Worm (Caenorhabditis elegans) whole organism, L1 larva: ENCODE measurements around the gene golg-2.

Source experiments
- C04F5.9 ChIP-seq: sonication (generic microtip); optimal IDR thresholded peaks from 2 replicates; lab custom pipeline; 2016; ENCODE audit warnings: missing genetic modification characterization, missing compliant biosample characterization
- C34B4.2 ChIP-seq: sonication (generic microtip); optimal IDR thresholded peaks from 2 replicates; lab custom pipeline; 2017; ENCODE audit warnings: mild to moderate bottlenecking, missing genetic modification characterization, missing compliant biosample characterization
- Y116A8C.19 ChIP-seq: sonication (generic microtip); optimal IDR thresholded peaks from 2 replicates; lab custom pipeline; 2016; ENCODE audit warnings: missing compliant biosample characterization, missing genetic modification characterization, borderline replicate concordance
- aha-1 ChIP-seq: fragments of 150-350 bp; optimal IDR thresholded peaks from 2 replicates; lab custom pipeline; 2014; ENCODE audit warnings: missing biosample characterization, missing genetic modification characterization
- alr-1 ChIP-seq: fragments of 200-800 bp; sonication (Bioruptor generic); optimal IDR thresholded peaks from 2 replicates; lab custom pipeline; 2018; ENCODE audit warnings: borderline replicate concordance, mild to moderate bottlenecking, missing genetic modification characterization, missing compliant biosample characterization
- ama-1 ChIP-seq: fragments of 150-350 bp; optimal IDR thresholded peaks from 2 replicates; lab custom pipeline; 2014
- blmp-1 ChIP-seq: fragments of 150-350 bp; optimal IDR thresholded peaks from 2 replicates; lab custom pipeline; 2014; ENCODE audit warnings: missing biosample characterization, missing genetic modification characterization
- ceh-63 ChIP-seq: fragments of 200-800 bp; sonication (Bioruptor generic); optimal IDR thresholded peaks from 2 replicates; lab custom pipeline; 2018; ENCODE audit warnings: mild to moderate bottlenecking, missing genetic modification characterization, missing compliant biosample characterization
- ceh-82 ChIP-seq, 3 experiments: fragments of 150-350 bp in 1 of 3; sonication (generic microtip) in 2 of 3; optimal IDR thresholded peaks; 2 replicates each; lab custom pipeline; 2014 to 2017; ENCODE audit warnings: missing biosample characterization in 3 of 3, missing genetic modification characterization in 3 of 3
- ceh-88 ChIP-seq: fragments of 200-800 bp; sonication (Bioruptor generic); IDR thresholded peaks from 2 replicates; pipeline ENCODE4 v1.3.6; 2022; ENCODE audit warnings: missing genetic modification characterization, missing compliant biosample characterization
- ceh-90 ChIP-seq: sonication (generic microtip); optimal IDR thresholded peaks from 2 replicates; lab custom pipeline; 2016; ENCODE audit warnings: missing genetic modification characterization, missing compliant biosample characterization
- ces-1 ChIP-seq: fragments of 150-350 bp; optimal IDR thresholded peaks from 2 replicates; lab custom pipeline; 2014; ENCODE audit warnings: missing biosample characterization, missing genetic modification reagents, missing genetic modification characterization
- dsc-1 ChIP-seq: sonication (generic microtip); optimal IDR thresholded peaks from 2 replicates; lab custom pipeline; 2016; ENCODE audit warnings: mild to moderate bottlenecking, missing genetic modification characterization, missing compliant biosample characterization
- efl-1 ChIP-seq, 4 experiments: fragments of 150-350 bp; optimal IDR thresholded peaks in 3 of 4; peaks in 1 of 4; 1 replicate in 1 of 4; 2 replicates in 3 of 4; lab custom pipeline; 2014; ENCODE audit warnings: missing biosample characterization in 2 of 4, missing genetic modification characterization in 2 of 4, missing genetic modification reagents in 2 of 4
- efl-3 ChIP-seq: fragments of 200-800 bp; sonication (Bioruptor generic); optimal IDR thresholded peaks from 2 replicates; lab custom pipeline; 2018; ENCODE audit warnings: mild to moderate bottlenecking, missing genetic modification characterization, missing compliant biosample characterization
- egl-13 ChIP-seq: sonication (generic microtip); optimal IDR thresholded peaks from 2 replicates; lab custom pipeline; 2016; ENCODE audit warnings: missing genotype, missing genetic modification reagents, missing genetic modification characterization, missing compliant biosample characterization
- elt-3 ChIP-seq, 6 experiments: fragments of 150-350 bp in 1 of 6; sonication (generic microtip); optimal IDR thresholded peaks; 2 replicates each; lab custom pipeline; 2017 to 2018; ENCODE audit warnings: missing biosample characterization in 6 of 6, missing genetic modification characterization in 6 of 6, inconsistent platforms in 1 of 6
- ets-5 ChIP-seq: fragments of 200-800 bp; sonication (Bioruptor generic); IDR thresholded peaks from 2 replicates; pipeline ENCODE4 v1.3.6; 2022; ENCODE audit warnings: missing genetic modification characterization, missing compliant biosample characterization
- fkh-8 ChIP-seq: sonication (generic microtip); optimal IDR thresholded peaks from 2 replicates; lab custom pipeline; 2016; ENCODE audit warnings: mild to moderate bottlenecking, missing genetic modification characterization, missing compliant biosample characterization
- grh-1 ChIP-seq: fragments of 200-800 bp; sonication (Bioruptor generic); IDR thresholded peaks from 2 replicates; pipeline ENCODE4 v1.3.6; 2022; ENCODE audit warnings: missing genetic modification reagents, missing genetic modification characterization, missing compliant biosample characterization
- hlh-4 ChIP-seq: sonication (generic microtip); optimal IDR thresholded peaks from 2 replicates; lab custom pipeline; 2016; ENCODE audit warnings: mild to moderate bottlenecking, missing genetic modification characterization, missing compliant biosample characterization
- hpl-2 ChIP-seq: fragments of 150-350 bp; optimal IDR thresholded peaks from 2 replicates; lab custom pipeline; 2014; ENCODE audit warnings: missing biosample characterization, missing genetic modification reagents, missing genetic modification characterization
- lin-13 ChIP-seq: fragments of 150-350 bp; optimal IDR thresholded peaks from 2 replicates; lab custom pipeline; 2014; ENCODE audit warnings: missing biosample characterization, missing genetic modification reagents, missing genetic modification characterization
- lin-14 ChIP-seq: fragments of 200-800 bp; sonication (Bioruptor generic); optimal IDR thresholded peaks from 2 replicates; lab custom pipeline; 2018; ENCODE audit warnings: mild to moderate bottlenecking, missing genetic modification characterization, moderate library complexity, missing compliant biosample characterization
- lir-3 ChIP-seq: sonication (generic microtip); optimal IDR thresholded peaks from 2 replicates; lab custom pipeline; 2016; ENCODE audit warnings: mild to moderate bottlenecking, missing genetic modification characterization, moderate library complexity, missing compliant biosample characterization; ENCODE audit not compliant: poor library complexity
- mab-9 ChIP-seq: fragments of 200-800 bp; sonication (Bioruptor generic); IDR thresholded peaks from 2 replicates; pipeline ENCODE4 v1.3.6; 2022; ENCODE audit warnings: missing genetic modification reagents, missing genetic modification characterization, missing compliant biosample characterization
- mef-2 ChIP-seq: fragments of 150-350 bp; optimal IDR thresholded peaks from 2 replicates; lab custom pipeline; 2014; ENCODE audit warnings: missing biosample characterization, missing genetic modification characterization
- nhr-11 ChIP-seq: fragments of 150-350 bp; optimal IDR thresholded peaks from 2 replicates; lab custom pipeline; 2014; ENCODE audit warnings: missing biosample characterization, missing genetic modification characterization
- nhr-12 ChIP-seq: sonication (generic microtip); optimal IDR thresholded peaks from 2 replicates; lab custom pipeline; 2017; ENCODE audit warnings: missing biosample characterization, missing genetic modification characterization
- nhr-19 ChIP-seq: fragments of 200-800 bp; sonication (Bioruptor generic); conservative IDR thresholded peaks from 2 replicates; pipeline ENCODE4 v1.3.6; 2022; ENCODE audit warnings: missing genetic modification characterization, missing compliant biosample characterization
- nhr-28 ChIP-seq: fragments of 150-350 bp; optimal IDR thresholded peaks from 2 replicates; lab custom pipeline; 2014; ENCODE audit warnings: missing biosample characterization, missing genetic modification characterization
- nhr-47 ChIP-seq: sonication (generic microtip); optimal IDR thresholded peaks from 2 replicates; lab custom pipeline; 2016; ENCODE audit warnings: mild to moderate bottlenecking, missing genetic modification characterization, moderate library complexity, missing compliant biosample characterization
- nhr-71 ChIP-seq: sonication (generic microtip); optimal IDR thresholded peaks from 2 replicates; lab custom pipeline; 2016; ENCODE audit warnings: mild to moderate bottlenecking, missing genetic modification characterization, moderate library complexity, missing compliant biosample characterization
- nhr-77 ChIP-seq: fragments of 150-350 bp; optimal IDR thresholded peaks from 2 replicates; lab custom pipeline; 2014; ENCODE audit warnings: missing biosample characterization, missing genetic modification characterization
- nhr-85 ChIP-seq: sonication (generic microtip); peaks from one replicate; lab custom pipeline; 2016; ENCODE audit warnings: missing genetic modification characterization, inconsistent platforms, missing compliant biosample characterization
- nhr-90 ChIP-seq: sonication (generic microtip); optimal IDR thresholded peaks from 2 replicates; lab custom pipeline; 2016; ENCODE audit warnings: mild to moderate bottlenecking, missing genetic modification characterization, missing compliant biosample characterization; ENCODE audit not compliant: poor library complexity
- pag-3 ChIP-seq: sonication (generic microtip); optimal IDR thresholded peaks from 2 replicates; lab custom pipeline; 2017; ENCODE audit warnings: missing genetic modification characterization, mild to moderate bottlenecking, missing compliant biosample characterization, antibody characterized with exemption, borderline replicate concordance; ENCODE audit not compliant: insufficient read depth
- pax-3 ChIP-seq: fragments of 200-800 bp; sonication (Bioruptor generic); optimal IDR thresholded peaks from 2 replicates; lab custom pipeline; 2018; ENCODE audit warnings: mild to moderate bottlenecking, missing genetic modification characterization, moderate library complexity, missing compliant biosample characterization
- rnt-1 ChIP-seq: sonication (generic microtip); optimal IDR thresholded peaks from 2 replicates; lab custom pipeline; 2016; ENCODE audit warnings: mild to moderate bottlenecking, missing genetic modification characterization, moderate library complexity, missing compliant biosample characterization
- skn-1 ChIP-seq: fragments of 150-350 bp; optimal IDR thresholded peaks from 2 replicates; lab custom pipeline; 2014; ENCODE audit warnings: missing biosample characterization, missing genetic modification characterization
- snpc-4 ChIP-seq: fragments of 150-350 bp; optimal IDR thresholded peaks from 2 replicates; lab custom pipeline; 2014; ENCODE audit warnings: missing biosample characterization, missing genetic modification characterization
- snu-23 ChIP-seq: sonication (generic microtip); optimal IDR thresholded peaks from 2 replicates; lab custom pipeline; 2016; ENCODE audit warnings: missing genetic modification characterization, missing compliant biosample characterization
- sox-4 ChIP-seq: sonication (generic microtip); optimal IDR thresholded peaks from 2 replicates; lab custom pipeline; 2016; ENCODE audit warnings: missing genetic modification characterization, missing compliant biosample characterization
- sup-37 ChIP-seq: fragments of 200-800 bp; sonication (Bioruptor generic); optimal IDR thresholded peaks from 2 replicates; lab custom pipeline; 2018; ENCODE audit warnings: mild to moderate bottlenecking, missing genetic modification characterization, missing compliant biosample characterization
- swsn-7 ChIP-seq: sonication (generic microtip); optimal IDR thresholded peaks from 2 replicates; lab custom pipeline; 2016; ENCODE audit warnings: missing genetic modification characterization, missing compliant biosample characterization
- unc-30 ChIP-seq: sonication (generic microtip); optimal IDR thresholded peaks from 2 replicates; lab custom pipeline; 2017; ENCODE audit warnings: missing biosample characterization, missing genetic modification characterization
- unc-62 ChIP-seq: fragments of 150-350 bp; optimal IDR thresholded peaks from 2 replicates; lab custom pipeline; 2014; ENCODE audit warnings: missing biosample characterization, missing genetic modification reagents, missing genetic modification characterization
- unc-98 ChIP-seq: fragments of 200-800 bp; sonication (Bioruptor generic); IDR thresholded peaks from 2 replicates; pipeline ENCODE4 v1.3.6; 2022; ENCODE audit warnings: missing genetic modification characterization, missing compliant biosample characterization
- xbp-1 ChIP-seq: sonication (generic microtip); optimal IDR thresholded peaks from 2 replicates; lab custom pipeline; 2016; ENCODE audit warnings: missing genetic modification characterization, missing compliant biosample characterization
- zip-4 ChIP-seq: fragments of 200-800 bp; sonication (Bioruptor generic); optimal IDR thresholded peaks from 2 replicates; lab custom pipeline; 2018; ENCODE audit warnings: mild to moderate bottlenecking, missing genetic modification characterization, moderate library complexity, missing compliant biosample characterization
- ztf-4 ChIP-seq: fragments of 150-350 bp; optimal IDR thresholded peaks from 2 replicates; lab custom pipeline; 2014; ENCODE audit warnings: missing biosample characterization, missing genetic modification characterization

The golg-2 gene

DNA sequence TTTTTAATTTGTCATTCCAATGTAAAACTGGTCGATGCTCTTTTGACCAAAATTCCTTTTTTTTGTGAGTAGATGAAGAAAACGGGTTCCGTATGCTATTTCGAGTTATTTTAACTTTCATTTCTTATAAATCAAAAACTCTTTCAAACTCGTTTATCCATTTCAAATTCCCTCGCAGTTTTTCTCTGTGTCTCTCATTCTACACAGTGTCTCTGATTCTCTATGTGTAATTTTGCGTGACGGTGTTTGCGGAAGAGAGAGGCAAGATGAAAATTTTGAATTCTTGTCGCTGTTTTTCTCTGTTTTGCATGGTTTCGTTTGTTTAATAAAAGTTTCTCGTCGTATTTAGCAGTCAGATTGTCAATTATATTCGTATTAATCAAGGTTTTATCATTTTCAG, 40.8 kb downstream of the golg-2 start, which contains the start of gene citk-2 (continued):
- TF ChIP-seq swsn-7 (tag; lab: Kevin White, UChicago) (peak; percentile 95), dsc-1 (peak; percentile 94), egl-13 (peak; percentile 85), nhr-11 (tag; lab: Kevin White, UChicago) (peak; percentile 86), nhr-90 (tag; lab: Kevin White, UChicago) (peak; percentile 93), ces-1 (GFP tag; lab: Kevin White, UChicago) (no peak), blmp-1 (tag; lab: Kevin White, UChicago) (no peak), C04F5.9 (tag; lab: Kevin White, UChicago) (peak; percentile 80), ceh-63 (GFP tag; lab: Kevin White, UChicago) (no peak), snu-23 (peak; percentile 96), pag-3 (tag; lab: Kevin White, UChicago) (no peak), lin-14 (GFP tag; lab: Kevin White, UChicago) (peak; percentile 88), nhr-12 (no peak), ama-1 (no peak), snpc-4 (peak; percentile 90), sox-4 (tag; lab: Kevin White, UChicago) (no peak), mef-2 (tag; lab: Kevin White, UChicago) (no peak), nhr-71 (tag; lab: Kevin White, UChicago) (peak; percentile 96), ztf-4 (peak; percentile 90), rnt-1 (peak; percentile 97), lin-13 (GFP tag; lab: Kevin White, UChicago) (peak; percentile 79), nhr-19 (GFP tag; lab: Robert Waterston, UW) (peak; percentile 93), Y116A8C.19 (no peak), xbp-1 (tag; lab: Kevin White, UChicago) (peak; percentile 94), nhr-85 (peak; percentile 95), unc-62 (GFP tag; lab: Kevin White, UChicago) (no peak), unc-30 (no peak), skn-1 (tag; lab: Kevin White, UChicago) (peak; percentile 94), hpl-2 (GFP tag; lab: Kevin White, UChicago) (no peak), grh-1 (GFP tag; lab: Robert Waterston, UW) (peak; percentile 95), nhr-77 (tag; lab: Kevin White, UChicago) (peak; percentile 61), alr-1 (no peak), zip-4 (GFP tag; lab: Kevin White, UChicago) (peak; percentile 73), efl-1 (optimal IDR thresholded peaks at IDR 0.05; lab: Kevin White, UChicago) (peak; percentile 100), efl-1 (GFP tag; optimal IDR thresholded peaks at IDR 0.05 in 1 of 2; lab: Kevin White, UChicago) (peak; percentile 100), ceh-88 (GFP tag; lab: Robert Waterston, UW) (peak; percentile 63), ceh-90 (tag; lab: Kevin White, UChicago) (peak; percentile 60), elt-3 (tag; optimal IDR thresholded peaks at IDR 0.05; lab: Kevin White, UChicago) (peak in 2 of 6 experiments; percentile 76 to 91), nhr-47 (tag; lab: Kevin White, UChicago) (peak; percentile 96), aha-1 (tag; lab: Kevin White, UChicago) (peak; percentile 50), unc-98 (GFP tag; lab: Robert Waterston, UW) (peak; percentile 41; the same call in 1 of the 2 replicates), mab-9 (peak; percentile 80), fkh-8 (tag; lab: Kevin White, UChicago) (peak; percentile 66), ets-5 (GFP tag; lab: Robert Waterston, UW) (no peak), lir-3 (tag; lab: Kevin White, UChicago) (peak; percentile 85), pax-3 (tag; lab: Kevin White, UChicago) (peak; percentile 79), hlh-4 (tag; lab: Kevin White, UChicago) (no peak), sup-37 (GFP tag; lab: Kevin White, UChicago) (peak; percentile 52), ceh-82 (tag; optimal IDR thresholded peaks at IDR 0.05; lab: Kevin White, UChicago) (peak; percentile 74 to 90 (median 88)), C34B4.2 (tag; lab: Kevin White, UChicago) (peak; percentile 45), nhr-28 (no peak), efl-3 (peak; percentile 38)
